Fruit fly (Drosophila melanogaster) whole organism, prepupa: Measurements from ENCODE around the gene CG43093.

ENCODE experiments used
- Blimp-1 ChIP-seq: fragments of 200-800 bp; sonication (Bioruptor generic); optimal IDR thresholded peaks from 3 replicates; lab custom pipeline; 2017; ENCODE audit warnings: missing biosample characterization, missing genetic modification characterization, mild to moderate bottlenecking, moderate library complexity, missing genetic modification reagents
- CG10631 ChIP-seq: fragments of 200-800 bp; sonication (Bioruptor generic); optimal IDR thresholded peaks from 2 replicates; lab custom pipeline; 2016; ENCODE audit warnings: missing biosample characterization, missing genetic modification characterization
- CG10669 ChIP-seq: fragments of 200-800 bp; sonication (Bioruptor generic); optimal IDR thresholded peaks from 3 replicates; lab custom pipeline; 2018; ENCODE audit warnings: missing biosample characterization, mild to moderate bottlenecking, missing genetic modification characterization, moderate library complexity
- CG1621 ChIP-seq: fragments of 200-800 bp; sonication (Bioruptor generic); optimal IDR thresholded peaks from 3 replicates; lab custom pipeline; 2018; ENCODE audit warnings: missing biosample characterization, mild to moderate bottlenecking, missing genetic modification characterization
- CG3032 ChIP-seq: fragments of 200-800 bp; optimal IDR thresholded peaks from 2 replicates; lab custom pipeline; 2019; ENCODE audit warnings: missing biosample characterization, mild to moderate bottlenecking, missing genetic modification characterization, moderate library complexity
- CG31627 ChIP-seq: fragments of 200-800 bp; sonication (Bioruptor generic); optimal IDR thresholded peaks from 3 replicates; lab custom pipeline; 2016; ENCODE audit warnings: missing biosample characterization, missing genetic modification characterization
- CG32006 ChIP-seq: fragments of 200-800 bp; sonication (Bioruptor generic); optimal IDR thresholded peaks from 3 replicates; lab custom pipeline; 2017; ENCODE audit warnings: missing biosample characterization, mild to moderate bottlenecking, missing genetic modification characterization
- CG3919 ChIP-seq: fragments of 200-800 bp; sonication (Bioruptor generic); optimal IDR thresholded peaks from 3 replicates; lab custom pipeline; 2016; ENCODE audit warnings: missing biosample characterization, missing genetic modification characterization
- CG6163 ChIP-seq: fragments of 200-800 bp; sonication (Bioruptor generic); IDR thresholded peaks from 3 replicates; pipeline ENCODE4 v1.3.6; 2022; ENCODE audit warnings: missing biosample characterization, missing genetic modification characterization
- CG6854 ChIP-seq: fragments of 200-800 bp; sonication (Bioruptor generic); optimal IDR thresholded peaks from 2 replicates; lab custom pipeline; 2017; ENCODE audit warnings: missing biosample characterization, mild to moderate bottlenecking, missing genetic modification characterization
- CG7368 ChIP-seq: fragments of 200-800 bp; sonication (Bioruptor generic); optimal IDR thresholded peaks from 3 replicates; lab custom pipeline; 2016; ENCODE audit warnings: missing biosample characterization, missing genetic modification characterization
- CG8119 ChIP-seq: fragments of 200-800 bp; sonication (Bioruptor generic); IDR thresholded peaks from 3 replicates; pipeline ENCODE4 v1.3.6; 2022; ENCODE audit warnings: missing biosample characterization, missing genetic modification characterization
- CG8319 ChIP-seq: fragments of 200-800 bp; sonication (Bioruptor generic); optimal IDR thresholded peaks from 3 replicates; lab custom pipeline; 2016; ENCODE audit warnings: missing biosample characterization, missing genetic modification characterization
- CG8632 ChIP-seq: fragments of 200-800 bp; sonication (Bioruptor generic); optimal IDR thresholded peaks from 3 replicates; lab custom pipeline; 2016; ENCODE audit warnings: missing biosample characterization, missing genetic modification characterization
- Eip75B ChIP-seq: fragments of 200-800 bp; sonication (Bioruptor generic); optimal IDR thresholded peaks from 3 replicates; lab custom pipeline; 2016; ENCODE audit warnings: missing biosample characterization, missing genetic modification characterization
- Eip78C ChIP-seq: fragments of 200-800 bp; sonication (Bioruptor generic); peaks from one replicate; lab custom pipeline; 2016; ENCODE audit warnings: missing biosample characterization, missing genetic modification characterization
- Eip93F ChIP-seq: fragments of 200-800 bp; sonication (Bioruptor generic); optimal IDR thresholded peaks from 2 replicates; lab custom pipeline; 2016; ENCODE audit warnings: missing biosample characterization, mild to moderate bottlenecking, missing genetic modification characterization
- Ets96B ChIP-seq: fragments of 200-800 bp; optimal IDR thresholded peaks from 2 replicates; lab custom pipeline; 2019; ENCODE audit warnings: missing biosample characterization, mild to moderate bottlenecking, missing genetic modification characterization, moderate library complexity
- Gug ChIP-seq: fragments of 200-800 bp; sonication (Bioruptor generic); IDR thresholded peaks from 2 replicates; pipeline ENCODE4 v1.3.6; 2022; ENCODE audit warnings: missing biosample characterization, missing genetic modification characterization
- Hr38 ChIP-seq: sonication (Bioruptor generic); optimal IDR thresholded peaks from 2 replicates; lab custom pipeline; 2016; ENCODE audit warnings: missing biosample characterization, missing genetic modification characterization
- Hr4 ChIP-seq: fragments of 200-800 bp; sonication (Bioruptor generic); optimal IDR thresholded peaks from 3 replicates; lab custom pipeline; 2016; ENCODE audit warnings: missing biosample characterization, missing genetic modification characterization
- Met ChIP-seq: fragments of 200-800 bp; sonication (Bioruptor generic); optimal IDR thresholded peaks from 3 replicates; lab custom pipeline; 2016; ENCODE audit warnings: missing biosample characterization, missing genetic modification characterization
- Sox14 ChIP-seq: fragments of 200-800 bp; sonication (Bioruptor generic); optimal IDR thresholded peaks from 3 replicates; lab custom pipeline; 2016; ENCODE audit warnings: missing biosample characterization, missing genetic modification characterization
- dsx ChIP-seq: fragments of 200-800 bp; optimal IDR thresholded peaks from 3 replicates; lab custom pipeline; 2019; ENCODE audit warnings: missing biosample characterization, mild to moderate bottlenecking, missing genetic modification characterization, moderate library complexity; ENCODE audit not compliant: poor library complexity, severe bottlenecking
- eg ChIP-seq: fragments of 200-800 bp; sonication (Bioruptor generic); IDR thresholded peaks from 3 replicates; pipeline ENCODE4 v1.3.6; 2022; ENCODE audit warnings: missing biosample characterization, missing genetic modification characterization
- esn ChIP-seq: fragments of 200-800 bp; sonication (Bioruptor generic); optimal IDR thresholded peaks from 2 replicates; lab custom pipeline; 2016; ENCODE audit warnings: missing biosample characterization, mild to moderate bottlenecking, missing genetic modification characterization, moderate library complexity
- fd59A ChIP-seq: fragments of 200-800 bp; sonication (Bioruptor generic); optimal IDR thresholded peaks from 2 replicates; lab custom pipeline; 2017; ENCODE audit warnings: missing biosample characterization, mild to moderate bottlenecking, missing genetic modification characterization, missing genetic modification reagents
- fd85E ChIP-seq: fragments of 200-800 bp; sonication (Bioruptor generic); optimal IDR thresholded peaks from 3 replicates; lab custom pipeline; 2016; ENCODE audit warnings: missing biosample characterization, missing genetic modification characterization
- lz ChIP-seq: fragments of 200-800 bp; sonication (Bioruptor generic); optimal IDR thresholded peaks from 3 replicates; lab custom pipeline; 2016; ENCODE audit warnings: missing biosample characterization, missing genetic modification characterization
- net ChIP-seq: fragments of 200-800 bp; sonication (Bioruptor generic); optimal IDR thresholded peaks from 3 replicates; lab custom pipeline; 2016; ENCODE audit warnings: missing biosample characterization, missing genetic modification characterization
- pdm3 ChIP-seq: fragments of 200-800 bp; sonication (Bioruptor generic); optimal IDR thresholded peaks from 3 replicates; lab custom pipeline; 2016; ENCODE audit warnings: missing biosample characterization, missing genetic modification characterization
- salr ChIP-seq, 2 experiments: fragments of 200-800 bp; sonication (Bioruptor generic); optimal IDR thresholded peaks; 3 replicates each; lab custom pipeline; 2016 to 2018; ENCODE audit warnings: missing biosample characterization in 2 of 2, missing genetic modification characterization in 2 of 2, mild to moderate bottlenecking in 1 of 2
- svp ChIP-seq: fragments of 200-800 bp; sonication (Bioruptor generic); peaks from one replicate; lab custom pipeline; 2016; ENCODE audit warnings: missing biosample characterization, missing genetic modification characterization
- topi ChIP-seq: fragments of 200-800 bp; sonication (Bioruptor generic); optimal IDR thresholded peaks from 3 replicates; lab custom pipeline; 2016; ENCODE audit warnings: missing biosample characterization, missing genetic modification characterization
- vri ChIP-seq: fragments of 200-800 bp; sonication (Bioruptor generic); optimal IDR thresholded peaks from 3 replicates; lab custom pipeline; 2016; ENCODE audit warnings: missing biosample characterization, mild to moderate bottlenecking, missing genetic modification characterization

CG43093 gene

DNA sequence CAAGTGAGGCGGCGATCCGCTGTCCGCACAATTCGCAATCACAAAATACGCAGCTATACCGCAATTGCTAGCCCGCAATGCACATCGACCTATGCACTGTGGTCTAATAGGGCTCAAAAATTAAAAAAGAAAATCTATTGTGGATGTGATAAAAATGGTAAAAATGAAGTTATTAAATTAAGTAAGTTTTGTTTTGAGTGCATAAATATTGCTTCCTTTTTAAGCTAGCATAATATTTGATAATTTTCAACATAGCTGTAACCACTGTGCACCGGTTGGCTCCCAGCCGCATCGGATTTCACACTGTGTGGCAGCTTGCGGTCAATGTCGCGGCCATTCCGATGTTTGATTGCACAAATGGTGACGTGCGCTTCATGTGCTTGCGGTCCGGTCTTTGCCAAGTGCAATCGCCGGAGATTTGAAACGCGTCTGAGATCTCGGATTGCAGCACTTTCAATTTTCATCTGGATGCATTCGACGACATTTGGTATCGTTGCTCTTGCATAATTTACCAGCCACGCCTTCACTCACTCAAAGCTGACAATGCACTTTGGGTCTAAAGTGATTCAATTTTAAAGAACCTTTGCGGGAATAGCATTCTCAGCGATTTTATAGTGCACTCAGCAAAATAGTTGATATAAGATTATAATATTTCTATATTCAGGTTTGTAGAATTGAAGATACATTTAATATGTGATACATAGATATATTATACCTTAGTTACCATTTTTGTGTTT, 46.5 kb upstream of the CG43093 start (continued):
- peak; percentile 36 for TF ChIP-seq topi (GFP tag; lab: Kevin White, UChicago)
- no peak for TF ChIP-seq Gug (GFP tag; lab: Robert Waterston, UW)
- peak; percentile 79 for TF ChIP-seq Eip78C (GFP tag; lab: Kevin White, UChicago)
- TF ChIP-seq pdm3 (GFP tag; lab: Kevin White, UChicago) = peak; percentile 27
- peak; percentile 57 for TF ChIP-seq Hr4
- peak; percentile 27 for TF ChIP-seq Eip75B
- TF ChIP-seq Sox14 (GFP tag; lab: Kevin White, UChicago) = peak; percentile 3
- no peak for TF ChIP-seq Eip93F (GFP tag; lab: Kevin White, UChicago)
- TF ChIP-seq CG8319 (GFP tag; lab: Kevin White, UChicago) = no peak
- TF ChIP-seq esn (GFP tag; lab: Kevin White, UChicago) = no peak
- peak; percentile 52 for TF ChIP-seq CG32006 (GFP tag; lab: Kevin White, UChicago)
- peak; percentile 34 for TF ChIP-seq Met (GFP tag; lab: Kevin White, UChicago)
- no peak for TF ChIP-seq Hr38 (GFP tag; lab: Kevin White, UChicago)
- no peak for TF ChIP-seq CG6854
- peak; percentile 68; the same call in 2 of the 3 replicates for TF ChIP-seq eg
- peak; percentile 7 for TF ChIP-seq CG31627 (GFP tag; lab: Kevin White, UChicago)

- TF ChIP-seq CG10669 (GFP tag; lab: Kevin White, UChicago) (no peak), CG8632 (GFP tag; lab: Kevin White, UChicago) (no peak), pdm3 (GFP tag; lab: Kevin White, UChicago) (no peak), salr (GFP tag; optimal IDR thresholded peaks at IDR 0.05; lab: Kevin White, UChicago) (no peak), Gug (GFP tag; lab: Robert Waterston, UW) (no peak), vri (no peak), Sox14 (GFP tag; lab: Kevin White, UChicago) (no peak), fd85E (GFP tag; lab: Kevin White, UChicago) (no peak), CG6854 (no peak), CG10631 (no peak), net (no peak), CG31627 (GFP tag; lab: Kevin White, UChicago) (no peak), CG8119 (GFP tag; lab: Robert Waterston, UW) (no peak), CG1621 (tag; lab: Kevin White, UChicago) (no peak), dsx (GFP tag; lab: Kevin White, UChicago) (no peak)
- TF ChIP-seq, all 60 proteins: peak for 0
Observed at dm6 chr3R:22816078-22816436, 46.0 kb upstream of the CG43093 start, which contains the start of gene CG13840. CG13840 (minus strand) TSS chr3R:22816178.

dm6 chr3R:22810277-22810676, 40.2 kb upstream of the CG43093 start:
- TF ChIP-seq CG8119 (GFP tag; lab: Robert Waterston, UW) (no peak), Ets96B (tag; lab: Kevin White, UChicago) (no peak), Sox14 (GFP tag; lab: Kevin White, UChicago) (no peak), CG3032 (no peak)

- TF ChIP-seq Blimp-1 (GFP tag; lab: Kevin White, UChicago) (no peak), Eip78C (GFP tag; lab: Kevin White, UChicago) (peak; percentile 61), CG7368 (GFP tag; lab: Kevin White, UChicago) (no peak), CG6163 (GFP tag; lab: Robert Waterston, UW) (peak; percentile 45; the same call in 1 of the 3 replicates), CG10669 (GFP tag; lab: Kevin White, UChicago) (peak; percentile 0), CG10631 (peak; percentile 2), CG32006 (GFP tag; lab: Kevin White, UChicago) (peak; percentile 20), CG3919 (GFP tag; lab: Kevin White, UChicago) (peak; percentile 6), svp (GFP tag; lab: Kevin White, UChicago) (peak; percentile 63), fd59A (GFP tag; lab: Kevin White, UChicago) (no peak), lz (GFP tag; lab: Kevin White, UChicago) (no peak), Ets96B (tag; lab: Kevin White, UChicago) (peak; percentile 21)
Observed at dm6 chr3R:22807132-22807531, 37.0 kb upstream of the CG43093 start.
